Worm (Caenorhabditis elegans) whole organism, L3 larva: Measurements from ENCODE around the gene Y41E3.8.

Experiments used
- ZK546.5 ChIP-seq: sonication (generic microtip); optimal IDR thresholded peaks from 2 replicates; lab custom pipeline; 2017; ENCODE audit warnings: missing biosample characterization, missing genetic modification characterization
- pha-4 ChIP-seq: fragments of 150-350 bp; optimal IDR thresholded peaks from 2 replicates; lab custom pipeline; 2014; ENCODE audit warnings: missing biosample characterization, missing genetic modification reagents, missing genetic modification characterization
- unc-39 ChIP-seq: sonication (generic microtip); optimal IDR thresholded peaks from 4 replicates; lab custom pipeline; 2017; ENCODE audit warnings: missing biosample characterization, missing genetic modification characterization

DNA sequence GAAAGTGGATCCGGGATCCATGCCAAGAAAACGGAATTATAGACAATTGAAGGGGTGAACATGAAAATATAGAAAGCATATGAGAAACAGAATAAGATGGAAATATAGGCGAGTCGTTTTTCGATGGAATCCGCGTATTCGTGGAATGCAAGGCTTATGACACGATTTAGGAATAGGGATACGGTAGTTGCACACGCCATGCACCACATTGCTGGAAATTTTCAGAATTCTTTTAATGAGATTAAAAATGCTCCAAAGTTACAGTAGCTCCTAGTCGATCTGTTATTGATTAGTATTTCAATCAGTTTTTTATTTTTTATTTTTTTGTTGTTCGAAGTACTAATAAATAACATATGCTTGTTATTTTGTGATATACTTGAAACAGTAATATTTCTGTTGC, 22.3 kb upstream of the Y41E3.8 start:
- TF ChIP-seq ZK546.5 (tag; lab: Kevin White, UChicago): no peak
- no peak for TF ChIP-seq unc-39 (tag; lab: Kevin White, UChicago)
- no peak for TF ChIP-seq pha-4 (tag; lab: Kevin White, UChicago)
